Fruit fly (Drosophila melanogaster) whole organism, prepupa: Measurements from ENCODE around the gene CG13623.

Experiments
- Sox102F ChIP-seq: fragments of 200-800 bp; sonication (Bioruptor generic); optimal IDR thresholded peaks from 2 replicates; lab custom pipeline; 2016; ENCODE audit warnings: missing biosample characterization, mild to moderate bottlenecking, missing genetic modification characterization
- Sox14 ChIP-seq: fragments of 200-800 bp; sonication (Bioruptor generic); optimal IDR thresholded peaks from 3 replicates; lab custom pipeline; 2016; ENCODE audit warnings: missing biosample characterization, missing genetic modification characterization
- fd59A ChIP-seq: fragments of 200-800 bp; sonication (Bioruptor generic); optimal IDR thresholded peaks from 2 replicates; lab custom pipeline; 2017; ENCODE audit warnings: missing biosample characterization, mild to moderate bottlenecking, missing genetic modification characterization, missing genetic modification reagents

dm6 chr3R:24524426-24524974, 5.9 kb downstream of the CG13623 start, which contains the start of gene Jhbp12:
- no peak for TF ChIP-seq Sox102F (GFP tag; lab: Kevin White, UChicago)
- no peak for TF ChIP-seq Sox14
- TF ChIP-seq fd59A (GFP tag; lab: Kevin White, UChicago): no peak
